Fruit fly (Drosophila melanogaster) whole organism: ENCODE results near the gene CG44158.

Source experiments
- CG8478 ChIP-seq: fragments of >200 bp; optimal IDR thresholded peaks from 2 replicates; lab custom pipeline; 2018; ENCODE audit warnings: inconsistent platforms
- Dll ChIP-seq: fragments of >200 bp; optimal IDR thresholded peaks from 2 replicates; lab custom pipeline; 2017
- EcR ChIP-seq, 2 experiments: fragments of >200 bp; optimal IDR thresholded peaks; 2 replicates each; lab custom pipeline; 2017; ENCODE audit warnings: missing biosample characterization in 2 of 2, missing genetic modification characterization in 2 of 2, missing genetic modification reagents in 2 of 2
- pan ChIP-seq: fragments of >200 bp; optimal IDR thresholded peaks from 2 replicates; lab custom pipeline; 2017
- psq ChIP-seq: fragments of >200 bp; optimal IDR thresholded peaks from 2 replicates; lab custom pipeline; 2017
- usp ChIP-seq: fragments of >200 bp; optimal IDR thresholded peaks from 2 replicates; lab custom pipeline; 2017; ENCODE audit warnings: missing biosample characterization, missing genetic modification characterization, mixed read lengths

DNA sequence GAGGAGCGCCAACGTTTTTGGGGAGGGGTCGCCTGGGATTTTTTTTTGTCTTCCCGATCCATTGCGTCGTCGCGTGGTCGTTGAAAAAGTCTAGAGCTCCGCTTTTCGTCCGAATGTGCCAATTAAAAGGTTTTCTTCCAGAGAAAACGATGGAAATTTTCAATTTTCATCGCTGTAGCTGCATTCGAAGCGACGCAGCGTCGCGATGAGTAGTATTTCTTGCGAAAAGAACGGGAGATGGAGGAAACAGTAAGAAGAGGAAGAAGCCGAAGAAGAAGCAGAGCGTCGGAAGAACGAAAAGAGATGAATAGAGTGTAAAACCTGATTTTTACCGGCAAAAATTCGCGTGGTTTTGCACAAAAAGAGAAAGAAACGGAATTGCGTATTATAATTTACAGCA lies 34.4 kb downstream of the CG44158 start:
- no peak for TF ChIP-seq psq (lab: Kevin White, UChicago)
- TF ChIP-seq EcR (GFP tag; optimal IDR thresholded peaks at IDR 0.05; lab: Kevin White, UChicago) = no peak
- TF ChIP-seq usp (GFP tag; lab: Kevin White, UChicago) = no peak
- TF ChIP-seq Dll = no peak
- no peak for TF ChIP-seq CG8478
- TF ChIP-seq pan = no peak
